Worm (Caenorhabditis elegans) whole organism, L1 larva: Measurements from ENCODE around the gene snf-9.

Source experiments
- aha-1 ChIP-seq: fragments of 150-350 bp; optimal IDR thresholded peaks from 2 replicates; lab custom pipeline; 2014; ENCODE audit warnings: missing biosample characterization, missing genetic modification characterization
- lsy-2 ChIP-seq, 2 experiments: fragments of 150-350 bp; optimal IDR thresholded peaks; 2 replicates each; lab custom pipeline; 2014; ENCODE audit warnings: missing biosample characterization in 2 of 2, missing genetic modification characterization in 2 of 2
- nhr-85 ChIP-seq: sonication (generic microtip); peaks from one replicate; lab custom pipeline; 2016; ENCODE audit warnings: missing genetic modification characterization, inconsistent platforms, missing compliant biosample characterization
- unc-130 ChIP-seq: fragments of 150-350 bp; optimal IDR thresholded peaks from 2 replicates; lab custom pipeline; 2017; ENCODE audit warnings: missing biosample characterization, missing genetic modification characterization, inconsistent platforms
- unc-62 ChIP-seq: fragments of 150-350 bp; optimal IDR thresholded peaks from 2 replicates; lab custom pipeline; 2014; ENCODE audit warnings: missing biosample characterization, missing genetic modification reagents, missing genetic modification characterization

DNA sequence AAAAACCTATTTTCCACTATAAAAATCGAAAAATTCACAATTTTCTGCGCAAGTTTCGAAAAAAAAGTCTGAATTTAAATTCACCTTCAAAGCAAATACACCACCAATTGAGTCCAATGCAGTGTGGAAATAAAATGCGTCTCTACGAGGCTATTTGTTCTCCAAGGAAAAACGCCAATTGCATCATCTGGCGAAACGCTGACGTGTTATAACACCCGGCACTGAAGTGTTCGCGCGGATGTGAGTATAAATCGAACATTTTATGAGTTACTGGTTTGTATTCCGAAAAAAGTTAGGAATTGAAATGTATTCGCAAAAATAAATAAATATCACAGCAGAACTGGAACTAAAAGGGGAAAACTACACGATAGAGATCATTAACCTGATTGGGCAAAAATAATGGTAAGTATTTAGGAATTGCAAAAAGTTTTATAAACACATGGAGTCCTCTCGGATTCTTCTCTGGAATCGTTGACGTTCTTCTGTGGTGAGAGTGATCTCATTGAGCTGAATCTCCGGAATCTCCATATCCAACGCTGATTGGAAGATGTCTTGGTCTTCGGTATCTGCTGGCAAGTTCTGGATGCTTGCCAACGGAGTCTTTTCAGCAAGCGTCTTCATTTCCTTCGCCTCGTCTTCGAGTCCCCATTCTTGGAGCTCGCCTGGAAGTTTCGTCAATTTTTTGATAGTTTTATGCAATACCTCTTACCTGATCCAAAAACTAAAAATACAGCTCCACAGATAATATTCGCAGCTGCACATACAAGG is 23.9 kb upstream of the snf-9 start, which contains the start of gene zipt-7.1:
- TF ChIP-seq lsy-2 (tag; optimal IDR thresholded peaks at IDR 0.05; lab: Kevin White, UChicago) (no peak), unc-62 (GFP tag; lab: Kevin White, UChicago) (no peak), unc-130 (tag; lab: Kevin White, UChicago) (no peak), aha-1 (tag; lab: Kevin White, UChicago) (no peak), nhr-85 (tag; lab: Kevin White, UChicago) (no peak)
